Worm (Caenorhabditis elegans): Measurements from ENCODE around the gene C47E12.11.

DNA sequence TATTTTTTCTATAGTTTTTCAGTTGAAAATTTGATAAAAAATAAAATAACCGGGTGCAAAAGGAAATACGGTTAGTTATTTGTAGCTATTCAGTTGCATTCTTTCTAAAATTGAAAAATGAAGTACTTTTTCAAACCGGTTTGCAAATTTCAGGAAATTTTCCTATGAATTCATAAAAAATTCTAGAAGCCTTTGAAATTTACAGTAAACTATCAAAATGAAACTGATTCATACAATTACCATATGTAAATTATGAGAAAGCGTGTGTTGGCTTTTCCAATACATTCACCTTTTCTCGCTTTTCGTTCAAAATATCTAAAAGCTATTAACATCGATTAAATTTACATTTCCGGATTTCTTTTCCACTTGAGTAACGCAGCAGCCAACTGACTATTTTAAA is 47.8 kb downstream of the C47E12.11 start, which contains the start of gene ent-7:
- no peak for TF ChIP-seq cog-1 (tag; optimal IDR thresholded peaks at IDR 0.05)
- TF ChIP-seq tab-1 (GFP tag; IDR thresholded peaks at IDR 0.05) = no peak
- no peak for TF ChIP-seq ztf-29 (GFP tag; IDR thresholded peaks at IDR 0.05)
- TF ChIP-seq ref-1 (GFP tag; conservative IDR thresholded peaks at IDR 0.05) = no peak
- no peak for TF ChIP-seq ztf-23 (GFP tag; IDR thresholded peaks at IDR 0.05)
- TF ChIP-seq flt-1 (GFP tag; IDR thresholded peaks at IDR 0.05) = no peak
- TF ChIP-seq med-1 (GFP tag; optimal IDR thresholded peaks at IDR 0.05; ENCODE audit: insufficient read depth) = no peak
- no peak for TF ChIP-seq klf-2 (GFP tag; conservative IDR thresholded peaks at IDR 0.05)
- no peak for TF ChIP-seq T22C8.4 (GFP tag; IDR thresholded peaks at IDR 0.05)

All from whole organism, midembryonic.